Fruit fly (Drosophila melanogaster) Kc167 (cell line): ENCODE results near the gene HisRS.

Source experiments
- Myc ChIP-seq: fragments of >200 bp; optimal IDR thresholded peaks from 2 replicates; lab custom pipeline; 2017; ENCODE audit warnings: missing external identifiers
- Sin3A ChIP-seq: fragments of >200 bp; optimal IDR thresholded peaks from 2 replicates; lab custom pipeline; 2018; ENCODE audit warnings: missing external identifiers
- h ChIP-seq: fragments of >200 bp; optimal IDR thresholded peaks from 3 replicates; lab custom pipeline; 2018; ENCODE audit warnings: missing external identifiers
- insv ChIP-seq: fragments of >200 bp; optimal IDR thresholded peaks from 3 replicates; lab custom pipeline; 2018; ENCODE audit warnings: missing external identifiers
- psq ChIP-seq: fragments of >200 bp; optimal IDR thresholded peaks from 2 replicates; lab custom pipeline; 2017; ENCODE audit warnings: missing external identifiers
- ttk ChIP-seq: sonication (Bioruptor generic); optimal IDR thresholded peaks from 2 replicates; lab custom pipeline; 2017; ENCODE audit warnings: missing external identifiers

The HisRS gene

DNA sequence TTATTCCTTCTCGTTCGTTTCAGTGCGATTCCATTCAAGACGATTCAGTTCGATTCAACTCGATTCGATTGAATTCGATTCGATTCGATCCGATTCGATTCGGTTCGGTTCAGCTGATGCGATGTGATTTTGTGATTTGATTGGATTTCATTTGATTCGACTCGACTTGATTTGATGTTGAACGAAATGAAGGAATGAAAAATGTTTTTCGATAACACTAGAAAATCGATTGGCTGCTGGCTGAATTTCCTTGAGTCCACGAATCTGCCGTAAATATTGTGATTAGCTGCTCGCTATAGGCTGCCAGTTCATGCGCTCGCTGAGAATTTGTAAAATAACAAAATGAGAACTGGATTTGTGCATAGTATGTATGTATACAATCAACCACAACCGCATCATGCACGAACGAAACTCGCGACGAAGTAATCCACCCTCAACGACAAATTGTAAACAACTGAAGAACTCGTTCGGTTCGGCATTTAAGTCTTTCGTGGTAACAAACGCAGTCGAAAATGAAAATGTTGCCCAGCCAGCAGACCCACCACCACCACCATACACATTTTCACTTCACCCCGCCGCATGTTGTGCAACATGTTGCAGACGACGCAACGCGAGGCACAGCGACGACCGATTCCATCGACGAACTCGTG is 10.2 kb upstream of the HisRS start, which contains the start of gene Wnt5:
Wnt5 (minus strand) TSS at position 458 of the 650 bp plus-strand sequence.
- TF ChIP-seq Sin3A (lab: Kevin White, UChicago) (no peak), ttk (lab: Kevin White, UChicago) (no peak), psq (lab: Kevin White, UChicago) (no peak), Myc (lab: Kevin White, UChicago) (no peak), h (lab: Kevin White, UChicago) (no peak), insv (lab: Kevin White, UChicago) (no peak)

DNA sequence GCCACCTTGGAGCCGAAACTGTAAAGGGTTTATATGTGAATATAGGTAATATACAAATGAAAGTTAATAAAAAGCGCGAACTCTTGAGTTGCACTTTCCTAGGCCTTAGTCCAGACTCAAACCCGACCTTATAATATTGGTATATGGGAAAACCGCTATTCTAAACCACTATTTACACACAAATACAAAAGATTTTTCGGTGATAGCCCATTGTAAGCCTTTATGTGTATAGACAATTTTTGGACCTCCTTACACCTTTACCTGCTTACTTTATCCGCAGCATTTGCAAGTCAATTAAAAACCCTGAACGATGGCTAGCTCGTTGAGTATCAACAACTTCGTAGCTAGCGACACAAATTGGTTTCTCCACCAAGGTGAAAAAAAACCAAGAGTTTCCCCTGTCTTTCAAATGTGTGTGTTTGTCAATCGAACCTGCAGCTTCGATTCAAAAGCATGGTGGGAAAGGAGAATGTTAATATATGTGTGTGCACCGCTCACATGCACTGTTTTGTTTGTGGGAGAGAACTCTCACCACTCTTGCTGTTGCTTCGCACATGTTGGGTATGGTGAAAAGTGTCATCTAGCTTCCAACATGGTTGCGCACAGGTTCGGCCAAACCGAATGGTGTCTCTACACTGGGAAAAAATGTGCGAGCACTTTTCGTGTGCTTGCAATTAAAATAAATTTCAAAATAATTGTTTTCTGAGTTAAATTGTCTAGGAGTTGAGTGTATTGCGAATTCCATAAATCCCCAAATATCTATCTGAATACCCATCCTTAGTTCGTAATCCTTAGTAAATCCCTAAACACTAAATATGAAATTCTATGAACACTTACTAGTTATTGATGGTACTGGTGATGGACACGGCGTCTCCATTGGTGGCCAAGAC is 8.3 kb upstream of the HisRS start:
- TF ChIP-seq psq (lab: Kevin White, UChicago) (no peak), h (lab: Kevin White, UChicago) (no peak), Myc (lab: Kevin White, UChicago) (no peak), Sin3A (lab: Kevin White, UChicago) (no peak), insv (lab: Kevin White, UChicago) (no peak), ttk (lab: Kevin White, UChicago) (no peak)

DNA sequence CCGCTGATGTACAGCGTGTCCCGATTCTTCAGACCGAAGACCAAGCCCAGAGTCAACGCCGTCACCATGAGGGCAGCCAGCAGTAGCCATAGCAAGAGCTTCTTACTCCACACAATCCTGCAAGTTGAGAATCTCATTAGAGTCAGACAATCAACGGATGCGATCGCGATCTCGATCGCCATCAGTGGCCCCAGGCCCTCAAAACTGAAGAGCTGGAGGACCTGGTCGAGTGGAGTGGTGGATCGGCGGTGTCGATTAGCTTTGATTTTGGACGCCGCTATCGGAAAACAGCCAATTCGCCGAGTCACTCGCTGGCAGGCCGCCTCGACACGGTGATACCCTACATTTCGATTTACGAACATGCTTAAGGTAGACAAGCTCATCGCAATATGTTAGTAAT is 6.7 kb upstream of the HisRS start:
- TF ChIP-seq psq (lab: Kevin White, UChicago), result no peak
- no peak for TF ChIP-seq Myc (lab: Kevin White, UChicago)
- no peak for TF ChIP-seq Sin3A (lab: Kevin White, UChicago)
- no peak for TF ChIP-seq ttk (lab: Kevin White, UChicago)

DNA sequence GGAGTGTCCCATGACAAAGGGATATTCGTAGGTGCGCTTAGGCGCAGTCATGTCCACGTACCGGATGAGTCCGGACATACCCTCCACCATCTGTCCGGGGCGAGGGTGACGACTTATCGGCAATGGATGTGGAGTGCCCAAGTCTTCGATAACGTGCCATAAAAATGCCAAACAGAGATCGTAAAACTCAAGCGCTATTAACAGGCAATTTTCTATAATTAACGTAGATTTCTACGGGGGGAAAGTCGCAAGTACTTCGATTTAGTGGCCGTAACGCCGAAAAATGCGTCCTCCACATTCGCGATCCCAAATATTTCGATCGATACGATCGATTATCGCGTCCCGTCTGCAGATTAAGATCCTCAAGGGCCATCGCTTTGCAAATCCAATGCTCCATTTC is 5.8 kb upstream of the HisRS start:
- TF ChIP-seq h (lab: Kevin White, UChicago) (no peak), ttk (lab: Kevin White, UChicago) (no peak), insv (lab: Kevin White, UChicago) (no peak), Myc (lab: Kevin White, UChicago) (no peak), psq (lab: Kevin White, UChicago) (no peak), Sin3A (lab: Kevin White, UChicago) (no peak)

DNA sequence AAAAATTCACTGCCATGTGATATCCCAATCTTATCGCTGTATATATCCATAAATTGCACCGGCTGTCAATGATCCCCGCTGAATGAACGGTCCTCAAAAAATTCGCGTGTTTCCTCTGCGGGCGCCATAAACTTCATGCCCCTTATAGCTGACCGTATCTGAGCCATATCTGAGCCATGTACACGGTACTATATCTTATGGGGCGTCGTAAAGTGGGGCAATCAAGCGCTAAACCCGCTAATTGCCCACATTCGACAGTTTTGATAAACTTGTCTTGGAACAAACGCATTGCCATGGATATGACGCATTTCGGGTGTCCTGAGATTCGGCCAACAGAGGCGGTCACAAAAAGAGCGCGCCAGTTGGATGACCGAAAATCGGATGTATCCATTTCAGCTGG is 4.3 kb upstream of the HisRS start:
- no peak for TF ChIP-seq ttk (lab: Kevin White, UChicago)
- no peak for TF ChIP-seq h (lab: Kevin White, UChicago)
- no peak for TF ChIP-seq Myc (lab: Kevin White, UChicago)
- no peak for TF ChIP-seq psq (lab: Kevin White, UChicago)
- TF ChIP-seq Sin3A (lab: Kevin White, UChicago), result no peak
- TF ChIP-seq insv (lab: Kevin White, UChicago), result no peak

DNA sequence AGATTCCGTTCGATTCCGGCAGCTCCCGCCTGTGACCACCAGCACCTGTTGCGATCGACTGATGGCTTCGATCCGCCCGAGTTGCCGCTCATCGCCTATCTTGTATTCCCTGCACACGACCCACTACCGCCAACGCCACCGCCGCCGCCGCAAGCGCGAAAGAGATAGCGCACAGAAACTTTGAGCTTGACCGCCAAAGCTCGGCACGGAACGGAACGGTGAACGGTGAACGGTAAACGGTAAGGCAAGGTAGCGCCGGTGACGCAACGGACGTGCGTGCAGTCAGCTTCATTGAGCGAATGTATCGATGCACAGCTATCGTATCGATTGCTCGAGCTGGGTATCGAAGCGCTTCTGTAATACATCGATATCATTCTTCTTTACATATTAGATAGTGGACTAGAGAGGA is 3.0 kb upstream of the HisRS start, which contains the start of gene Ggt-1:
Ggt-1 (minus strand) TSS at position 251 of the 409 bp plus-strand sequence.
- no peak for TF ChIP-seq h (lab: Kevin White, UChicago)

DNA sequence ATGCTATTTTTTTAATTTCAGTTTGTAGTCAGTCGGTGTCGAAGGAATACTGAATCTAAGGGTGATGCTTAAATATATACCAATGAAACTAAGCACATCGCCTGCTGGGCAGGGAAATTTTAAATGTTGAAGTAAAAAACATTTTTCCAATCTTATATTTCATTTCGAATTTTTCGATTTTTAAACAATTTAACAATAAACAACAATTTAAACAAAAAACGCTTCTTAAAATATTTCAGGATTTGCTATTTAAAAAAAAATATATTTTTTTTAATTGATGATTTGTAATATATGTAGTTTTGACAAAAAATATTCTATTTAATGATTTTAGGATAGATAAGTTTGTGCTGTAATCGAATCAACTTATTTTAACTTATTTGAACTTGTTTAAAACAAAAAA is 461 bp upstream of the HisRS start, which contains the start of gene CG6470:
CG6470 (minus strand) TSS at position 101 of the 400 bp plus-strand sequence.
- TF ChIP-seq insv (lab: Kevin White, UChicago), result no peak
- TF ChIP-seq Sin3A (lab: Kevin White, UChicago), result no peak
- no peak for TF ChIP-seq Myc (lab: Kevin White, UChicago)
- TF ChIP-seq ttk (lab: Kevin White, UChicago), result no peak
- no peak for TF ChIP-seq h (lab: Kevin White, UChicago)
- no peak for TF ChIP-seq psq (lab: Kevin White, UChicago)

DNA sequence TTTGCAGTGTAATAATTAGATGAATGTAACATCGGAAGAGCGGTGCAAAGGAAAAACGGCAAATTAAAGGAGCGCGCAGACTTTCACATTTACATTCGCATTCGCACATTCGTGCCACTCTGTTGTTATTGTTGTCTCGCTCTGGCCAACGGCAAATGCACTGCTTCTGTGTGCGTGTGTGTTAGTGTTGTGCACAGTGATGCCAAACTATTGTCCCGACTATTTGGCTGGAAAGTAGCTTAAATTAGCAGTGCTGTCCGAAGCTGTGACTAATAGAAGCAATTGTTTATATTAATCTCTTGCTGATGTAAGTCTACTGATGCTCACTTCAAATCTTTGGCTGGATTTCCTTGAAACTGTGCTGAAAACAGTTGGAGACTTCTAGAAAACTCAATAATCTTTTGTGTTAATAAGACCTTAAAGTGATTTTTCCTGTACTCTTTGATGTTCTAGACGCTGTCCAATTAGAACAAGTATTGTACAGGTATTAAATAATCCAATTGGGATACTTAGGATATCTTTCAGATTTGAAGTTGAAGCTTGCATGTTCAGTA is 837 bp downstream of the HisRS start:
- no peak for TF ChIP-seq ttk (lab: Kevin White, UChicago)
- no peak for TF ChIP-seq Myc (lab: Kevin White, UChicago)
- TF ChIP-seq insv (lab: Kevin White, UChicago), result no peak
- TF ChIP-seq psq (lab: Kevin White, UChicago), result no peak
- no peak for TF ChIP-seq h (lab: Kevin White, UChicago)
- TF ChIP-seq Sin3A (lab: Kevin White, UChicago), result no peak

DNA sequence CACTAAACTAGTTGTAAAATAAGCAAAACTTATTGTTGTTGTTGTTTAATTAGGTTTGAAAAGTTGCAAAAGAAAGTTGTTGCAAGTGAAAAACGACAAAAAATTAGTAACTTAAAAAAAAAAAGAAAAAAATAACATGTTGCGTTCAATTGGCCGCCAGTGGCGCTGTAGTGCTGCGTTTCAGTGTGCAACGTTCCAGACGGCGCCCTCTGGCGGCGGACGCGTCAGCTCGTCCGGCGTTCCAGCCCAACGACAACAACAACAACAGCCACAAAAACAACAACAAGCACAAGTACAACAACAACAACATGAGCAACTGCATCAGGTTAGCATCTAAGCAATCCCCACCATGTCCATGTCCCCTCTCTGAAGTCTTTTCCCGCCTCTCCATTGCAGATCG is 2.2 kb downstream of the HisRS start:
- TF ChIP-seq Sin3A (lab: Kevin White, UChicago) (no peak), Myc (lab: Kevin White, UChicago) (no peak), psq (lab: Kevin White, UChicago) (no peak), h (lab: Kevin White, UChicago) (no peak), insv (lab: Kevin White, UChicago) (no peak), ttk (lab: Kevin White, UChicago) (no peak)

DNA sequence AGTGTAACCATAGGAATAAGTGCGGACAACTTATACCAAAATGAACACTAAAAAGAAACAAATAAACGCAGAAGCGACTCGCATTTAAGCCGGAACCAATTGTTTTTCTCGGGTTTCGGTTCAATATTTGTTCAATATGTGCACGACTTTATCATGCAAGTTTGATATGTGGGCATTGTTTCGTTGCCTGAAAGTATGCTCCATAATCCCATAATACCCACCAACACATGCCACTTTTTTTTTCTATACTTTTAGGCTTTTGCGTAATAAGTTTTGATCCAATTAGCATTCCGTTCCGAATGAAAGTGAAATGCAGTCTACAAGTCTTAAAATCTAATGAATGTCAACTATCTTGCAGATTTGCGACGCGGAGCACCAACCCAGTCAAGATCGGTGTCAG is 5.1 kb downstream of the HisRS start:
- TF ChIP-seq Myc (lab: Kevin White, UChicago) (no peak), psq (lab: Kevin White, UChicago) (no peak), ttk (lab: Kevin White, UChicago) (no peak), insv (lab: Kevin White, UChicago) (no peak), h (lab: Kevin White, UChicago) (no peak)
